Worm (Caenorhabditis elegans) whole organism, L4/young adult: Measurements from ENCODE around the gene C16C10.2.

Experiments
- W03F9.2 ChIP-seq: fragments of 150-350 bp; optimal IDR thresholded peaks from 2 replicates; lab custom pipeline; 2014; ENCODE audit warnings: missing biosample characterization, missing genetic modification characterization
- dao-5 ChIP-seq: sonication (generic microtip); optimal IDR thresholded peaks from 2 replicates; lab custom pipeline; 2016; ENCODE audit warnings: missing genotype, missing genetic modification characterization, moderate library complexity, missing compliant biosample characterization
- him-1 ChIP-seq: sonication (generic microtip); optimal IDR thresholded peaks from 2 replicates; lab custom pipeline; 2016; ENCODE audit warnings: missing genotype, missing genetic modification reagents, missing genetic modification characterization, missing compliant biosample characterization

ce11 chrIII:4196301-4196987 lies 18.0 kb upstream of the C16C10.2 start:
- TF ChIP-seq him-1 (tag; lab: Kevin White, UChicago) (no peak), dao-5 (no peak), W03F9.2 (peak; percentile 7)
